Fruit fly (Drosophila melanogaster) Kc167 (cell line): ENCODE data around the gene CG16854.

Source experiments
- Myc ChIP-seq: fragments of >200 bp; optimal IDR thresholded peaks from 2 replicates; lab custom pipeline; 2017; ENCODE audit warnings: missing external identifiers
- Sin3A ChIP-seq: fragments of >200 bp; optimal IDR thresholded peaks from 2 replicates; lab custom pipeline; 2018; ENCODE audit warnings: missing external identifiers
- insv ChIP-seq: fragments of >200 bp; optimal IDR thresholded peaks from 3 replicates; lab custom pipeline; 2018; ENCODE audit warnings: missing external identifiers
- psq ChIP-seq: fragments of >200 bp; optimal IDR thresholded peaks from 2 replicates; lab custom pipeline; 2017; ENCODE audit warnings: missing external identifiers
- ttk ChIP-seq: sonication (Bioruptor generic); optimal IDR thresholded peaks from 2 replicates; lab custom pipeline; 2017; ENCODE audit warnings: missing external identifiers

DNA sequence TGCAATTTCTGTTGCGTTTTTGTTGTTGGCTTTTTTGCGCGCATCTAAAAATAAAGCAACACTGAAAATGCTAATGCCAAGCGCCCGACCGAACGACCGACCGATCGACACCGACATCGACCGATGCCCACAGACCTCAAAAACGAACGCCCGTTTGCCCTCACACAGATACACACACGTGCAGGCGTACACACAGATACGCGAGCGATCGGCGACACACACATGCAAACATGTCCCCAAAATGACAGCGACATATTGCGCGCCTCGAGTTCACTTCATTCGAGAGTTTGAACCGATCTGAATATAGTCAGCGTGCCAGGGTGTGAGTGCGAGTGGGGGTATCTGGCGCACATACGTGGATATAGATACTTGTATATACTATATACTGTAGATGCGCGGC lies 25.4 kb upstream of the CG16854 start:
- TF ChIP-seq psq (lab: Kevin White, UChicago) = no peak
- no peak for TF ChIP-seq Myc (lab: Kevin White, UChicago)
- no peak for TF ChIP-seq insv (lab: Kevin White, UChicago)
- TF ChIP-seq ttk (lab: Kevin White, UChicago) = no peak
- no peak for TF ChIP-seq Sin3A (lab: Kevin White, UChicago)
